Fruit fly (Drosophila melanogaster): ENCODE measurements around the gene Theg.

The Theg gene

DNA sequence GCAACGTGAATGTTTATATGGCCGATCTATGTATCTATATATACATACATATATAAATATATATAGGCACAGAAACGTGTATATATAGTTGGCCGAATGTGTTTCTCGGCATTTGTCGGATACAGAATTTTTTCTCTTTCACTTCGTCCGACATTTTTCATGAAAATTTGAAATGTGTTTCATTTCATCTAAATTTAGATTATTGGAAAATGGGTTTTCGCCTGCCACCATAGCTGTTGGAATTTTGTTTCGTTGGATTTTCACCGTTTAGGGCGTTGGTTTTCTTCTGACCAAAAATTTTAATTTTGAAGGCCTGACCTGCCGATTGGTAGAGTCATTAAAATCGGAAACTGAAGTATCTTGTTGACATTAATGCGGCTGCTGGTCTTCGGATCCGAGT lies 32.9 kb downstream of the Theg start:
- no peak for TF ChIP-seq dsf (GFP tag; optimal IDR thresholded peaks at IDR 0.05; ENCODE audit: borderline replicate concordance)
- no peak for TF ChIP-seq dmrt93B (GFP tag; optimal IDR thresholded peaks at IDR 0.05)
- no peak for TF ChIP-seq Rel (GFP tag; optimal IDR thresholded peaks at IDR 0.05)
- TF ChIP-seq Rel (tag; optimal IDR thresholded peaks at IDR 0.05), result no peak
- no peak for TF ChIP-seq rgr (GFP tag; optimal IDR thresholded peaks at IDR 0.05)
- TF ChIP-seq Abd-B (GFP tag; optimal IDR thresholded peaks at IDR 0.05), result no peak
- no peak for TF ChIP-seq Myc (optimal IDR thresholded peaks at IDR 0.05)
- no peak for TF ChIP-seq OdsH (GFP tag; optimal IDR thresholded peaks at IDR 0.05)
- TF ChIP-seq dl (GFP tag; optimal IDR thresholded peaks at IDR 0.05; ENCODE audit: insufficient read depth in 1 of 2, partially characterized antibody in 2 of 2), result no peak
- TF ChIP-seq ey (GFP tag; optimal IDR thresholded peaks at IDR 0.05), result no peak
- TF ChIP-seq HLH106 (tag; optimal IDR thresholded peaks at IDR 0.05), result no peak
- TF ChIP-seq CG32264 (GFP tag; optimal IDR thresholded peaks at IDR 0.05), result no peak
- no peak for TF ChIP-seq h (GFP tag; optimal IDR thresholded peaks at IDR 0.05)
- TF ChIP-seq CrebA (GFP tag; optimal IDR thresholded peaks at IDR 0.05; ENCODE audit: borderline replicate concordance), result no peak
- no peak for TF ChIP-seq jim (GFP tag; optimal IDR thresholded peaks at IDR 0.05)

- TF ChIP-seq rgr (GFP tag; optimal IDR thresholded peaks at IDR 0.05) (peak; percentile 35), Hnf4 (GFP tag; optimal IDR thresholded peaks at IDR 0.05) (peak; percentile 16), Myc (optimal IDR thresholded peaks at IDR 0.05) (no peak), Abd-B (GFP tag; optimal IDR thresholded peaks at IDR 0.05) (no peak), Rel (GFP tag; optimal IDR thresholded peaks at IDR 0.05) (no peak), Rel (tag; optimal IDR thresholded peaks at IDR 0.05) (no peak), fru (GFP tag; optimal IDR thresholded peaks at IDR 0.05) (peak; percentile 36), ey (GFP tag; optimal IDR thresholded peaks at IDR 0.05) (peak; percentile 44), tai (GFP tag; optimal IDR thresholded peaks at IDR 0.05) (no peak), usp (GFP tag; optimal IDR thresholded peaks at IDR 0.05) (no peak), Hr78 (GFP tag; optimal IDR thresholded peaks at IDR 0.05) (no peak), Vsx2 (GFP tag; optimal IDR thresholded peaks at IDR 0.05; ENCODE audit: partially characterized antibody) (no peak), brk (GFP tag; optimal IDR thresholded peaks at IDR 0.05) (no peak), br (GFP tag; optimal IDR thresholded peaks at IDR 0.05) (peak; percentile 20), CG9705 (GFP tag; optimal IDR thresholded peaks at IDR 0.05) (no peak), sv (GFP tag; optimal IDR thresholded peaks at IDR 0.05) (peak; percentile 55), foxo (GFP tag; optimal IDR thresholded peaks at IDR 0.05) (peak in 1 of 2 experiments; percentile 45), Sp1 (GFP tag; optimal IDR thresholded peaks at IDR 0.05) (no peak), h (GFP tag; optimal IDR thresholded peaks at IDR 0.05) (peak; percentile 42), HLH106 (tag; optimal IDR thresholded peaks at IDR 0.05) (peak; percentile 8), Mio (GFP tag; optimal IDR thresholded peaks at IDR 0.05) (no peak), pan (optimal IDR thresholded peaks at IDR 0.05) (no peak)
These were observed 34.8 kb downstream of the Theg start for dm6 chr3R:22049134-22049796.

DNA sequence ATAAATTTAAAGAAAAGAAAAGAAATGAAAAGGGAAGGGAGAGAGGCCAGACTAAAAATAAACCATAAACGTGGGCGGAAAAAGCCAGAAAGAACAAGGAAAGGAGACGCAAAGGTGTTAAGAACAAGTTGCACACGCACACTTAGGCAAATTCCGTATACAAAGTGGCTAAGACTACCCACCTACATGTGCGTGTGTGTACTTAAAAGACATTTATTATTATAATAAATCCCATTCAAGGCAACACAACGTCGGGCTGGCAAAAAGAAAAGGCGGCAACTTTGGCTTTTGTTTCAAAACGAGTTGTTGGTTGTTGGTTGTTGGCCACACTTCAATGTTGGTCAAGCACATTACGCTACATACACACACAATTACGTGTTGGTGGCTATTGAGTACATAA lies 37.7 kb downstream of the Theg start:
- TF ChIP-seq Dfd (GFP tag; optimal IDR thresholded peaks at IDR 0.05), result no peak
- TF ChIP-seq sv (GFP tag; optimal IDR thresholded peaks at IDR 0.05), result no peak
- TF ChIP-seq brk (GFP tag; optimal IDR thresholded peaks at IDR 0.05), result no peak
- TF ChIP-seq GATAd (GFP tag; optimal IDR thresholded peaks at IDR 0.05), result no peak
- TF ChIP-seq fru (GFP tag; optimal IDR thresholded peaks at IDR 0.05), result no peak
- no peak for TF ChIP-seq OdsH (GFP tag; optimal IDR thresholded peaks at IDR 0.05)
- no peak for TF ChIP-seq usp (GFP tag; optimal IDR thresholded peaks at IDR 0.05)

DNA sequence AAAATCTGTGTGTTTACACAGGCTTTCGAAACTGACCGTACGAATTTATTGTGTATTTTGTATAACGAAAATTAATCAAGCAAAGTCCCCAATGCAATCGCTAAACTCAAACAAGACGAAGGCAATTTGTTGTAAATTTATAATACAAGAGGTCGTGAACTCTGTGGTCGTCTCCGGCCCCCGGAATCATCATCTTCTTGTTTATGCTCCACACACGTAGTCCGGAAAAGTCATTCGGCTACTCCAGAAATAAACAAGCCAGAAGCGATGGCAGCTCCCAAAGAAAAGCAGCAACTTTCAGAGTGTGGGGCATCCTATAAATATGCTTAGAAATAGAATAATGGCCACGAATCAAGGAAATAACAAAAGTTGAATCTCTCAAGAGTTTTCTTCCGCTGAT lies 38.7 kb downstream of the Theg start:
- TF ChIP-seq psq (GFP tag; optimal IDR thresholded peaks at IDR 0.05), result no peak
- TF ChIP-seq CG9705 (GFP tag; optimal IDR thresholded peaks at IDR 0.05), result no peak
- TF ChIP-seq fru (GFP tag; optimal IDR thresholded peaks at IDR 0.05), result no peak
- no peak for TF ChIP-seq Hr83 (GFP tag; optimal IDR thresholded peaks at IDR 0.05; ENCODE audit: poor library complexity, severe bottlenecking)
- no peak for TF ChIP-seq rgr (GFP tag; optimal IDR thresholded peaks at IDR 0.05)
- no peak for TF ChIP-seq CG32264 (GFP tag; optimal IDR thresholded peaks at IDR 0.05)
- no peak for TF ChIP-seq pan (optimal IDR thresholded peaks at IDR 0.05)
- TF ChIP-seq Sp1 (GFP tag; optimal IDR thresholded peaks at IDR 0.05), result no peak
- no peak for TF ChIP-seq ey (GFP tag; optimal IDR thresholded peaks at IDR 0.05)
- no peak for TF ChIP-seq HLH106 (tag; optimal IDR thresholded peaks at IDR 0.05)
- no peak for TF ChIP-seq Hnf4 (GFP tag; optimal IDR thresholded peaks at IDR 0.05)
- no peak for TF ChIP-seq Rel (GFP tag; optimal IDR thresholded peaks at IDR 0.05)
- TF ChIP-seq Rel (tag; optimal IDR thresholded peaks at IDR 0.05), result no peak
- TF ChIP-seq OdsH (GFP tag; optimal IDR thresholded peaks at IDR 0.05), result no peak
- TF ChIP-seq lola (GFP tag; optimal IDR thresholded peaks at IDR 0.05), result no peak
- no peak for TF ChIP-seq dmrt93B (GFP tag; optimal IDR thresholded peaks at IDR 0.05)
- no peak for TF ChIP-seq jim (GFP tag; optimal IDR thresholded peaks at IDR 0.05)
